Worm (Caenorhabditis elegans) whole organism, L1 larva: ENCODE data around the gene tbx-7.

Experiments
- C04F5.9 ChIP-seq: sonication (generic microtip); optimal IDR thresholded peaks from 2 replicates; lab custom pipeline; 2016; ENCODE audit warnings: missing genetic modification characterization, missing compliant biosample characterization
- F16B12.6 ChIP-seq: fragments of 150-350 bp; optimal IDR thresholded peaks from 2 replicates; lab custom pipeline; 2014; ENCODE audit warnings: missing biosample characterization, missing genetic modification characterization
- aha-1 ChIP-seq: fragments of 150-350 bp; optimal IDR thresholded peaks from 2 replicates; lab custom pipeline; 2014; ENCODE audit warnings: missing biosample characterization, missing genetic modification characterization
- alr-1 ChIP-seq: fragments of 200-800 bp; sonication (Bioruptor generic); optimal IDR thresholded peaks from 2 replicates; lab custom pipeline; 2018; ENCODE audit warnings: borderline replicate concordance, mild to moderate bottlenecking, missing genetic modification characterization, missing compliant biosample characterization
- aly-2 ChIP-seq: fragments of 150-350 bp; optimal IDR thresholded peaks from 2 replicates; lab custom pipeline; 2014; ENCODE audit warnings: missing biosample characterization, missing genetic modification characterization
- ama-1 ChIP-seq: fragments of 150-350 bp; optimal IDR thresholded peaks from 2 replicates; lab custom pipeline; 2014
- ceh-8 ChIP-seq: fragments of 200-800 bp; sonication (Bioruptor generic); optimal IDR thresholded peaks from 2 replicates; lab custom pipeline; 2018; ENCODE audit warnings: mild to moderate bottlenecking, missing genetic modification characterization, moderate library complexity, missing compliant biosample characterization
- ceh-90 ChIP-seq: sonication (generic microtip); optimal IDR thresholded peaks from 2 replicates; lab custom pipeline; 2016; ENCODE audit warnings: missing genetic modification characterization, missing compliant biosample characterization
- dsc-1 ChIP-seq: sonication (generic microtip); optimal IDR thresholded peaks from 2 replicates; lab custom pipeline; 2016; ENCODE audit warnings: mild to moderate bottlenecking, missing genetic modification characterization, missing compliant biosample characterization
- efl-3 ChIP-seq: fragments of 200-800 bp; sonication (Bioruptor generic); optimal IDR thresholded peaks from 2 replicates; lab custom pipeline; 2018; ENCODE audit warnings: mild to moderate bottlenecking, missing genetic modification characterization, missing compliant biosample characterization
- egl-13 ChIP-seq: sonication (generic microtip); optimal IDR thresholded peaks from 2 replicates; lab custom pipeline; 2016; ENCODE audit warnings: missing genotype, missing genetic modification reagents, missing genetic modification characterization, missing compliant biosample characterization
- ets-5 ChIP-seq: fragments of 200-800 bp; sonication (Bioruptor generic); IDR thresholded peaks from 2 replicates; pipeline ENCODE4 v1.3.6; 2022; ENCODE audit warnings: missing genetic modification characterization, missing compliant biosample characterization
- fkh-4 ChIP-seq: sonication (generic microtip); optimal IDR thresholded peaks from 2 replicates; lab custom pipeline; 2016; ENCODE audit warnings: missing compliant biosample characterization, missing genetic modification characterization, borderline replicate concordance
- fkh-8 ChIP-seq: sonication (generic microtip); optimal IDR thresholded peaks from 2 replicates; lab custom pipeline; 2016; ENCODE audit warnings: mild to moderate bottlenecking, missing genetic modification characterization, missing compliant biosample characterization
- fos-1 ChIP-seq: fragments of 150-350 bp; optimal IDR thresholded peaks from 2 replicates; lab custom pipeline; 2014; ENCODE audit warnings: missing biosample characterization, missing genetic modification characterization
- grh-1 ChIP-seq: fragments of 200-800 bp; sonication (Bioruptor generic); IDR thresholded peaks from 2 replicates; pipeline ENCODE4 v1.3.6; 2022; ENCODE audit warnings: missing genetic modification reagents, missing genetic modification characterization, missing compliant biosample characterization
- hlh-4 ChIP-seq: sonication (generic microtip); optimal IDR thresholded peaks from 2 replicates; lab custom pipeline; 2016; ENCODE audit warnings: mild to moderate bottlenecking, missing genetic modification characterization, missing compliant biosample characterization
- hpl-2 ChIP-seq: fragments of 150-350 bp; optimal IDR thresholded peaks from 2 replicates; lab custom pipeline; 2014; ENCODE audit warnings: missing biosample characterization, missing genetic modification reagents, missing genetic modification characterization
- irx-1 ChIP-seq: sonication (generic microtip); optimal IDR thresholded peaks from 2 replicates; lab custom pipeline; 2016; ENCODE audit warnings: missing genetic modification characterization, missing compliant biosample characterization
- isw-1 ChIP-seq: fragments of 200-800 bp; sonication (Bioruptor generic); IDR thresholded peaks from 2 replicates; pipeline ENCODE4 v1.3.6; 2022; ENCODE audit warnings: missing genetic modification characterization, missing compliant biosample characterization
- jun-1 ChIP-seq: fragments of 150-350 bp; optimal IDR thresholded peaks from 2 replicates; lab custom pipeline; 2014; ENCODE audit warnings: missing biosample characterization, missing genetic modification reagents, missing genetic modification characterization
- lin-35 ChIP-seq, 2 experiments: fragments of 150-350 bp; optimal IDR thresholded peaks; 2 replicates each; lab custom pipeline; 2014; ENCODE audit warnings: missing biosample characterization in 2 of 2, missing genetic modification characterization in 2 of 2, missing genetic modification reagents in 2 of 2
- lir-3 ChIP-seq: sonication (generic microtip); optimal IDR thresholded peaks from 2 replicates; lab custom pipeline; 2016; ENCODE audit warnings: mild to moderate bottlenecking, missing genetic modification characterization, moderate library complexity, missing compliant biosample characterization; ENCODE audit not compliant: poor library complexity
- mab-9 ChIP-seq: fragments of 200-800 bp; sonication (Bioruptor generic); IDR thresholded peaks from 2 replicates; pipeline ENCODE4 v1.3.6; 2022; ENCODE audit warnings: missing genetic modification reagents, missing genetic modification characterization, missing compliant biosample characterization
- mep-1 ChIP-seq: fragments of 150-350 bp; optimal IDR thresholded peaks from 2 replicates; lab custom pipeline; 2014; ENCODE audit warnings: missing biosample characterization, missing genetic modification characterization
- nhr-19 ChIP-seq: fragments of 200-800 bp; sonication (Bioruptor generic); conservative IDR thresholded peaks from 2 replicates; pipeline ENCODE4 v1.3.6; 2022; ENCODE audit warnings: missing genetic modification characterization, missing compliant biosample characterization
- nhr-237 ChIP-seq: fragments of 150-350 bp; optimal IDR thresholded peaks from 2 replicates; lab custom pipeline; 2014; ENCODE audit warnings: missing biosample characterization, missing genetic modification characterization
- nhr-28 ChIP-seq: fragments of 150-350 bp; optimal IDR thresholded peaks from 2 replicates; lab custom pipeline; 2014; ENCODE audit warnings: missing biosample characterization, missing genetic modification characterization
- nhr-47 ChIP-seq: sonication (generic microtip); optimal IDR thresholded peaks from 2 replicates; lab custom pipeline; 2016; ENCODE audit warnings: mild to moderate bottlenecking, missing genetic modification characterization, moderate library complexity, missing compliant biosample characterization
- nhr-71 ChIP-seq: sonication (generic microtip); optimal IDR thresholded peaks from 2 replicates; lab custom pipeline; 2016; ENCODE audit warnings: mild to moderate bottlenecking, missing genetic modification characterization, moderate library complexity, missing compliant biosample characterization
- nhr-77 ChIP-seq: fragments of 150-350 bp; optimal IDR thresholded peaks from 2 replicates; lab custom pipeline; 2014; ENCODE audit warnings: missing biosample characterization, missing genetic modification characterization
- nhr-84 ChIP-seq: sonication (generic microtip); optimal IDR thresholded peaks from 2 replicates; lab custom pipeline; 2017; ENCODE audit warnings: missing biosample characterization, missing genetic modification characterization
- nhr-85 ChIP-seq: sonication (generic microtip); peaks from one replicate; lab custom pipeline; 2016; ENCODE audit warnings: missing genetic modification characterization, inconsistent platforms, missing compliant biosample characterization
- nhr-90 ChIP-seq: sonication (generic microtip); optimal IDR thresholded peaks from 2 replicates; lab custom pipeline; 2016; ENCODE audit warnings: mild to moderate bottlenecking, missing genetic modification characterization, missing compliant biosample characterization; ENCODE audit not compliant: poor library complexity
- pag-3 ChIP-seq: sonication (generic microtip); optimal IDR thresholded peaks from 2 replicates; lab custom pipeline; 2017; ENCODE audit warnings: missing genetic modification characterization, mild to moderate bottlenecking, missing compliant biosample characterization, antibody characterized with exemption, borderline replicate concordance; ENCODE audit not compliant: insufficient read depth
- pax-3 ChIP-seq: fragments of 200-800 bp; sonication (Bioruptor generic); optimal IDR thresholded peaks from 2 replicates; lab custom pipeline; 2018; ENCODE audit warnings: mild to moderate bottlenecking, missing genetic modification characterization, moderate library complexity, missing compliant biosample characterization
- pqm-1 ChIP-seq: sonication (generic microtip); optimal IDR thresholded peaks from 3 replicates; lab custom pipeline; 2017; ENCODE audit warnings: missing biosample characterization, missing genetic modification characterization
- rnt-1 ChIP-seq: sonication (generic microtip); optimal IDR thresholded peaks from 2 replicates; lab custom pipeline; 2016; ENCODE audit warnings: mild to moderate bottlenecking, missing genetic modification characterization, moderate library complexity, missing compliant biosample characterization
- skn-1 ChIP-seq: fragments of 150-350 bp; optimal IDR thresholded peaks from 2 replicates; lab custom pipeline; 2014; ENCODE audit warnings: missing biosample characterization, missing genetic modification characterization
- snpc-4 ChIP-seq: fragments of 150-350 bp; optimal IDR thresholded peaks from 2 replicates; lab custom pipeline; 2014; ENCODE audit warnings: missing biosample characterization, missing genetic modification characterization
- sptf-1 ChIP-seq: fragments of 150-350 bp; optimal IDR thresholded peaks from 2 replicates; lab custom pipeline; 2014; ENCODE audit warnings: missing biosample characterization, missing genetic modification characterization
- sup-37 ChIP-seq: fragments of 200-800 bp; sonication (Bioruptor generic); optimal IDR thresholded peaks from 2 replicates; lab custom pipeline; 2018; ENCODE audit warnings: mild to moderate bottlenecking, missing genetic modification characterization, missing compliant biosample characterization
- swsn-7 ChIP-seq: sonication (generic microtip); optimal IDR thresholded peaks from 2 replicates; lab custom pipeline; 2016; ENCODE audit warnings: missing genetic modification characterization, missing compliant biosample characterization
- unc-130 ChIP-seq: fragments of 150-350 bp; optimal IDR thresholded peaks from 2 replicates; lab custom pipeline; 2017; ENCODE audit warnings: missing biosample characterization, missing genetic modification characterization, inconsistent platforms
- unc-30 ChIP-seq: sonication (generic microtip); optimal IDR thresholded peaks from 2 replicates; lab custom pipeline; 2017; ENCODE audit warnings: missing biosample characterization, missing genetic modification characterization
- unc-62 ChIP-seq: fragments of 150-350 bp; optimal IDR thresholded peaks from 2 replicates; lab custom pipeline; 2014; ENCODE audit warnings: missing biosample characterization, missing genetic modification reagents, missing genetic modification characterization
- vab-15 ChIP-seq: sonication (generic microtip); optimal IDR thresholded peaks from 2 replicates; lab custom pipeline; 2017; ENCODE audit warnings: missing genotype, mild to moderate bottlenecking, missing genetic modification characterization, missing compliant biosample characterization
- xbp-1 ChIP-seq: sonication (generic microtip); optimal IDR thresholded peaks from 2 replicates; lab custom pipeline; 2016; ENCODE audit warnings: missing genetic modification characterization, missing compliant biosample characterization
- zip-4 ChIP-seq: fragments of 200-800 bp; sonication (Bioruptor generic); optimal IDR thresholded peaks from 2 replicates; lab custom pipeline; 2018; ENCODE audit warnings: mild to moderate bottlenecking, missing genetic modification characterization, moderate library complexity, missing compliant biosample characterization
- ztf-11 ChIP-seq, 2 experiments: sonication (generic microtip); optimal IDR thresholded peaks; 2 replicates each; lab custom pipeline; 2016 to 2017; ENCODE audit warnings: missing genetic modification characterization in 2 of 2, missing biosample characterization in 1 of 2, missing compliant biosample characterization in 1 of 2

The tbx-7 gene

ce11 chrIII:6030483-6030882 is 2.2 kb upstream of the tbx-7 start, which contains the start of gene ZK328.6:
Gene ZK328.6, minus strand, starts transcription at chrIII:6030583.
- TF ChIP-seq nhr-77 (no peak), F16B12.6 (tag; lab: Kevin White, UChicago) (no peak)

- TF ChIP-seq nhr-71 (tag; lab: Kevin White, UChicago): no peak
- TF ChIP-seq unc-62: no peak
- TF ChIP-seq ztf-11 (tag; optimal IDR thresholded peaks at IDR 0.05; lab: Kevin White, UChicago): no peak
- TF ChIP-seq aly-2 (tag; lab: Kevin White, UChicago): no peak
- no peak for TF ChIP-seq ceh-90
- no peak for TF ChIP-seq alr-1
- no peak for TF ChIP-seq sup-37 (GFP tag; lab: Kevin White, UChicago)
- TF ChIP-seq sptf-1 (tag; lab: Kevin White, UChicago): no peak
- TF ChIP-seq nhr-28: no peak
- no peak for TF ChIP-seq mep-1
- TF ChIP-seq skn-1 (tag; lab: Kevin White, UChicago): no peak
- TF ChIP-seq nhr-47 (tag; lab: Kevin White, UChicago): no peak
- no peak for TF ChIP-seq aha-1 (tag; lab: Kevin White, UChicago)
- peak; percentile 24; the same call in 1 of the 2 replicates for TF ChIP-seq isw-1 (GFP tag; lab: Robert Waterston, UW)
- no peak for TF ChIP-seq jun-1 (tag; lab: Kevin White, UChicago)
- TF ChIP-seq ama-1 (lab: Kevin White, UChicago): no peak
- TF ChIP-seq zip-4: no peak
- TF ChIP-seq hpl-2: no peak
- no peak for TF ChIP-seq vab-15 (tag; lab: Kevin White, UChicago)
- no peak for TF ChIP-seq fos-1
- peak; percentile 9 for TF ChIP-seq unc-130 (tag; lab: Kevin White, UChicago)
- peak; percentile 64 for TF ChIP-seq rnt-1 (tag; lab: Kevin White, UChicago)
- TF ChIP-seq lin-35 (GFP tag; optimal IDR thresholded peaks at IDR 0.05; lab: Kevin White, UChicago): peak; percentile 63 to 77
- no peak for TF ChIP-seq nhr-237 (tag; lab: Kevin White, UChicago)
- no peak for TF ChIP-seq lir-3 (tag; lab: Kevin White, UChicago)
- no peak for TF ChIP-seq C04F5.9 (tag; lab: Kevin White, UChicago)
- peak; percentile 44 for TF ChIP-seq nhr-19 (GFP tag; lab: Robert Waterston, UW)
- peak; percentile 75 for TF ChIP-seq nhr-85 (tag; lab: Kevin White, UChicago)
- TF ChIP-seq egl-13 (tag; lab: Kevin White, UChicago): no peak
- TF ChIP-seq nhr-77: no peak
- no peak for TF ChIP-seq grh-1
- TF ChIP-seq snpc-4 (tag; lab: Kevin White, UChicago): no peak
- TF ChIP-seq ets-5 (GFP tag; lab: Robert Waterston, UW): no peak
- no peak for TF ChIP-seq nhr-84
- TF ChIP-seq F16B12.6 (tag; lab: Kevin White, UChicago): peak; percentile 59
- TF ChIP-seq swsn-7 (tag; lab: Kevin White, UChicago): peak; percentile 35
- TF ChIP-seq efl-3: no peak
- no peak for TF ChIP-seq fkh-8 (tag; lab: Kevin White, UChicago)
- TF ChIP-seq ceh-8 (GFP tag; lab: Kevin White, UChicago): no peak
- TF ChIP-seq fkh-4 (tag; lab: Kevin White, UChicago): no peak
- no peak for TF ChIP-seq nhr-90 (tag; lab: Kevin White, UChicago)
- no peak for TF ChIP-seq pag-3 (tag; lab: Kevin White, UChicago)
- TF ChIP-seq irx-1 (tag; lab: Kevin White, UChicago): peak; percentile 29
- TF ChIP-seq pqm-1 (tag; lab: Kevin White, UChicago): no peak
- no peak for TF ChIP-seq pax-3 (tag; lab: Kevin White, UChicago)
- no peak for TF ChIP-seq mab-9 (GFP tag; lab: Robert Waterston, UW)
- no peak for TF ChIP-seq hlh-4 (tag; lab: Kevin White, UChicago)
- peak; percentile 1 for TF ChIP-seq dsc-1 (tag; lab: Kevin White, UChicago)
- TF ChIP-seq unc-30 (tag; lab: Kevin White, UChicago): no peak
- TF ChIP-seq xbp-1 (tag; lab: Kevin White, UChicago): peak; percentile 27
These were observed 8.7 kb downstream of the tbx-7 start, which contains the start of the genes npp-10 and cyk-3 for ce11 chrIII:6019512-6020209. Gene npp-10, minus strand, starts transcription at chrIII:6019562. Gene cyk-3, plus strand, starts transcription at chrIII:6020159.
